Worm (Caenorhabditis elegans) whole organism, late embryonic: ENCODE results near the gene pelo-1.

ENCODE experiments used
- C08G9.2 ChIP-seq: sonication (generic microtip); optimal IDR thresholded peaks from 2 replicates; lab custom pipeline; 2016; ENCODE audit warnings: mild to moderate bottlenecking, missing genetic modification characterization, moderate library complexity, missing compliant biosample characterization
- F13H6.1 ChIP-seq: sonication (generic microtip); optimal IDR thresholded peaks from 2 replicates; lab custom pipeline; 2016; ENCODE audit warnings: missing genetic modification characterization, missing compliant biosample characterization
- T23F11.4 ChIP-seq: fragments of 200-800 bp; sonication (Bioruptor generic); optimal IDR thresholded peaks from 2 replicates; lab custom pipeline; 2018; ENCODE audit warnings: mild to moderate bottlenecking, missing genetic modification characterization, missing compliant biosample characterization
- ama-1 ChIP-seq: fragments of 150-350 bp; optimal IDR thresholded peaks from 2 replicates; lab custom pipeline; 2014
- ceh-18 ChIP-seq: sonication (generic microtip); optimal IDR thresholded peaks from 2 replicates; lab custom pipeline; 2016; ENCODE audit warnings: missing genetic modification characterization, missing compliant biosample characterization
- ceh-24 ChIP-seq: sonication (generic microtip); optimal IDR thresholded peaks from 2 replicates; lab custom pipeline; 2016; ENCODE audit warnings: mild to moderate bottlenecking, missing genetic modification characterization, missing compliant biosample characterization
- ceh-34 ChIP-seq: sonication (generic microtip); optimal IDR thresholded peaks from 2 replicates; lab custom pipeline; 2016; ENCODE audit warnings: mild to moderate bottlenecking, missing genetic modification characterization, missing compliant biosample characterization
- ceh-45 ChIP-seq: fragments of 200-800 bp; sonication (Bioruptor generic); IDR thresholded peaks from 2 replicates; pipeline ENCODE4 v1.3.6; 2022; ENCODE audit warnings: missing genetic modification reagents, missing genetic modification characterization, missing compliant biosample characterization
- ceh-6 ChIP-seq: fragments of 200-800 bp; sonication (Bioruptor generic); optimal IDR thresholded peaks from 2 replicates; lab custom pipeline; 2018; ENCODE audit warnings: mild to moderate bottlenecking, missing genetic modification characterization, missing compliant biosample characterization
- ceh-9 ChIP-seq: sonication (generic microtip); optimal IDR thresholded peaks from 2 replicates; lab custom pipeline; 2016; ENCODE audit warnings: mild to moderate bottlenecking, missing genetic modification characterization, inconsistent platforms, missing compliant biosample characterization
- che-1 ChIP-seq: sonication (generic microtip); optimal IDR thresholded peaks from 2 replicates; lab custom pipeline; 2016; ENCODE audit warnings: mild to moderate bottlenecking, missing genetic modification characterization, missing compliant biosample characterization
- dmd-4 ChIP-seq: sonication (generic microtip); optimal IDR thresholded peaks from 2 replicates; lab custom pipeline; 2016; ENCODE audit warnings: borderline replicate concordance, missing genetic modification characterization, missing compliant biosample characterization
- dve-1 ChIP-seq: sonication (generic microtip); optimal IDR thresholded peaks from 2 replicates; lab custom pipeline; 2017; ENCODE audit warnings: antibody characterized with exemption, mild to moderate bottlenecking, missing genetic modification characterization, missing compliant biosample characterization
- elt-2 ChIP-seq: sonication (generic microtip); optimal IDR thresholded peaks from 2 replicates; lab custom pipeline; 2016; ENCODE audit warnings: missing genetic modification reagents, missing genetic modification characterization, missing compliant biosample characterization
- ets-4 ChIP-seq: sonication (generic microtip); optimal IDR thresholded peaks from 2 replicates; lab custom pipeline; 2016; ENCODE audit warnings: missing genetic modification characterization, missing compliant biosample characterization
- fkh-10 ChIP-seq: fragments of 150-350 bp; optimal IDR thresholded peaks from 2 replicates; lab custom pipeline; 2014; ENCODE audit warnings: missing biosample characterization, missing genetic modification reagents, missing genetic modification characterization
- fkh-6 ChIP-seq: sonication (generic microtip); optimal IDR thresholded peaks from 2 replicates; lab custom pipeline; 2016; ENCODE audit warnings: missing genetic modification characterization, missing compliant biosample characterization
- hlh-13 ChIP-seq: fragments of 200-800 bp; sonication (Bioruptor generic); optimal IDR thresholded peaks from 2 replicates; lab custom pipeline; 2018; ENCODE audit warnings: mild to moderate bottlenecking, missing genetic modification characterization, missing compliant biosample characterization
- hlh-15 ChIP-seq: sonication (generic microtip); optimal IDR thresholded peaks from 2 replicates; lab custom pipeline; 2016; ENCODE audit warnings: missing genetic modification characterization, missing compliant biosample characterization
- hlh-30 ChIP-seq: sonication (generic microtip); optimal IDR thresholded peaks from 2 replicates; lab custom pipeline; 2017; ENCODE audit warnings: antibody characterized with exemption, missing genetic modification characterization, missing compliant biosample characterization; ENCODE audit not compliant: insufficient read depth
- hlh-6 ChIP-seq: sonication (generic microtip); optimal IDR thresholded peaks from 2 replicates; lab custom pipeline; 2016; ENCODE audit warnings: missing genotype, missing genetic modification characterization, missing compliant biosample characterization
- hlh-8 ChIP-seq: sonication (generic microtip); optimal IDR thresholded peaks from 2 replicates; lab custom pipeline; 2016; ENCODE audit warnings: missing genotype, missing genetic modification characterization, missing compliant biosample characterization
- lim-6 ChIP-seq: sonication (generic microtip); optimal IDR thresholded peaks from 2 replicates; lab custom pipeline; 2016; ENCODE audit warnings: missing genetic modification characterization, missing compliant biosample characterization
- lin-11 ChIP-seq: fragments of 200-800 bp; sonication (Bioruptor generic); optimal IDR thresholded peaks from 2 replicates; lab custom pipeline; 2018; ENCODE audit warnings: mild to moderate bottlenecking, missing genetic modification characterization, missing compliant biosample characterization
- madf-2 ChIP-seq: sonication (generic microtip); optimal IDR thresholded peaks from 2 replicates; lab custom pipeline; 2017; ENCODE audit warnings: missing genetic modification characterization, missing compliant biosample characterization
- nfya-1 ChIP-seq: sonication (generic microtip); optimal IDR thresholded peaks from 2 replicates; lab custom pipeline; 2017; ENCODE audit warnings: missing genetic modification characterization, mild to moderate bottlenecking, missing compliant biosample characterization, antibody characterized with exemption, moderate library complexity
- odd-2 ChIP-seq: sonication (generic microtip); optimal IDR thresholded peaks from 2 replicates; lab custom pipeline; 2017; ENCODE audit warnings: antibody characterized with exemption, mild to moderate bottlenecking, missing genetic modification characterization, missing compliant biosample characterization
- pat-9 ChIP-seq: fragments of 200-800 bp; sonication (Bioruptor generic); optimal IDR thresholded peaks from 2 replicates; lab custom pipeline; 2018; ENCODE audit warnings: mild to moderate bottlenecking, missing genetic modification characterization, moderate library complexity, missing compliant biosample characterization
- pha-2 ChIP-seq: sonication (generic microtip); optimal IDR thresholded peaks from 2 replicates; lab custom pipeline; 2017; ENCODE audit warnings: mild to moderate bottlenecking, missing genetic modification characterization, missing compliant biosample characterization
- pros-1 ChIP-seq: fragments of 150-350 bp; optimal IDR thresholded peaks from 2 replicates; lab custom pipeline; 2014; ENCODE audit warnings: missing biosample characterization, missing genetic modification reagents, missing genetic modification characterization
- ref-2 ChIP-seq: sonication (generic microtip); optimal IDR thresholded peaks from 2 replicates; lab custom pipeline; 2016; ENCODE audit warnings: missing genetic modification characterization, missing compliant biosample characterization
- rnt-1 ChIP-seq: sonication (generic microtip); optimal IDR thresholded peaks from 2 replicates; lab custom pipeline; 2016; ENCODE audit warnings: missing genetic modification characterization, missing compliant biosample characterization
- syd-9 ChIP-seq: sonication (generic microtip); optimal IDR thresholded peaks from 2 replicates; lab custom pipeline; 2016; ENCODE audit warnings: mild to moderate bottlenecking, missing genetic modification characterization, moderate library complexity, missing compliant biosample characterization
- tbx-2 ChIP-seq: sonication (generic microtip); optimal IDR thresholded peaks from 2 replicates; lab custom pipeline; 2016; ENCODE audit warnings: missing genetic modification characterization, missing compliant biosample characterization
- unc-42 ChIP-seq: sonication (generic microtip); optimal IDR thresholded peaks from 2 replicates; lab custom pipeline; 2016; ENCODE audit warnings: missing genotype, missing genetic modification characterization, missing compliant biosample characterization
- zip-5 ChIP-seq: sonication (generic microtip); optimal IDR thresholded peaks from 2 replicates; lab custom pipeline; 2016; ENCODE audit warnings: missing genetic modification characterization, missing compliant biosample characterization

The pelo-1 gene

ce11 chrIII:4236178-4236577 lies 32.2 kb upstream of the pelo-1 start:
- TF ChIP-seq lin-11 (tag; lab: Kevin White, UChicago) = no peak
- no peak for TF ChIP-seq ceh-18
- TF ChIP-seq T23F11.4 (GFP tag; lab: Kevin White, UChicago) = no peak
- TF ChIP-seq odd-2 (tag; lab: Kevin White, UChicago) = no peak
- no peak for TF ChIP-seq hlh-6
- no peak for TF ChIP-seq hlh-13
- TF ChIP-seq pat-9 (tag; lab: Kevin White, UChicago) = no peak
- peak; percentile 24 for TF ChIP-seq tbx-2

DNA sequence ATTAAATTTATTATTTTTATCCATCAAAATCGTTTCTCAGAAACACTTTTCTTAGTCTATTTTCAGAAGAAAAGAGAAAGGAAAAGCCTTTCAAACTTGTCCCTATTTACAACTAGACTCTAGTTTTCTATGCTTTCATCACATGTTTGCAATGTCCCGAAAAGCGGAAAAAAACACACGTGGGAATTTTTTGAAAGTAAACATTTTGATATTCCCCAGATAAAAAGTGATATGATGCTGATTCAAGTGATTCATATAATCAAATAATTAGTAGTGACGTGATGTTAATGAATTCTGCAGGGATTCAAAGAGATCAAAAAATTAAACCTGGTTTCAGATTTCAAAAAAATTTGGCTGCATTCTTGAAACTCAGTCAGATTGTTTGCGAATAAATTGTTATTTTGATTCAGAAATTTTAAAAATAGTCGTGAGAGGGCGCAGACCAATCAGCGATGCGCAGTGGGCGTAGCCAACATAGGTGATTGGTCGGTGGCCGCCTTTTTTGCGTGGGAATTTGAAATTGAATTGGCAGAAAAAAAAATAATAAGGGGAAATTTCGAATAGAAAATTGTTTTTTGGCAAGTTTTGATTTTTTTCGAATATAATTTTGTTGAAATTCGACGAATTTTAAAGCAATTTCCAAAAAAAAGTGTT lies 30.7 kb upstream of the pelo-1 start:
- TF ChIP-seq rnt-1 (tag; lab: Kevin White, UChicago) (no peak), nfya-1 (tag; lab: Kevin White, UChicago) (peak; percentile 88), ceh-45 (GFP tag; lab: Robert Waterston, UW) (no peak), pros-1 (tag; lab: Kevin White, UChicago) (no peak)

DNA sequence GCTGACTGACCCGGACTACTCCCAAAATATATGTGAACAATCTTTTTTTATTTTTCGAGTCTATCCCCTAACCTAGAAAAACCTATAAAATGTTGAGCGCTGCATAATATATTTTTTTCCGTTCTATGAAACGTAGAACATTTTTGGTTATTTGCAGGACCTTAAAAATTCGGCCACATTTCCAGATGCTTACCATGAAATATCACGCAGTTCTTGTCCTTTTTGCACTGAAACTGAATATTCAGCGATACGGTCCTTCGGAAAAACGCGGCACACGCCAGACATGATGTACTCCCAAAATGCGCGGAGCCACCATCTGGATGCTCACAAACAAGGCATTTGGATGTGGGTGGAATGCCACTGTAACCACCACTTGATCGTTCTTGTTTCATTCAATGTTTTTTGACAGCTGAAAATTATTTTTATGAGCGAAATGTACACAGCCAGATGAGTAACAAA lies 28.8 kb upstream of the pelo-1 start, which contains the start of gene nhr-20:
Gene nhr-20, minus strand, starts transcription at position 409 of the 459 bp plus-strand sequence.
- TF ChIP-seq ets-4 (no peak), pha-2 (tag; lab: Kevin White, UChicago) (no peak), madf-2 (tag; lab: Kevin White, UChicago) (no peak), zip-5 (tag; lab: Kevin White, UChicago) (no peak), dmd-4 (tag; lab: Kevin White, UChicago) (no peak), F13H6.1 (no peak), ceh-9 (tag; lab: Kevin White, UChicago) (no peak), lim-6 (no peak), fkh-6 (tag; lab: Kevin White, UChicago) (no peak), ceh-6 (GFP tag; lab: Kevin White, UChicago) (no peak), ama-1 (no peak), dve-1 (tag; lab: Kevin White, UChicago) (no peak)

- no peak for TF ChIP-seq ceh-24 (tag; lab: Kevin White, UChicago)
- TF ChIP-seq syd-9 = no peak
Observed at ce11 chrIII:4231372-4231771, 27.4 kb upstream of the pelo-1 start.

DNA sequence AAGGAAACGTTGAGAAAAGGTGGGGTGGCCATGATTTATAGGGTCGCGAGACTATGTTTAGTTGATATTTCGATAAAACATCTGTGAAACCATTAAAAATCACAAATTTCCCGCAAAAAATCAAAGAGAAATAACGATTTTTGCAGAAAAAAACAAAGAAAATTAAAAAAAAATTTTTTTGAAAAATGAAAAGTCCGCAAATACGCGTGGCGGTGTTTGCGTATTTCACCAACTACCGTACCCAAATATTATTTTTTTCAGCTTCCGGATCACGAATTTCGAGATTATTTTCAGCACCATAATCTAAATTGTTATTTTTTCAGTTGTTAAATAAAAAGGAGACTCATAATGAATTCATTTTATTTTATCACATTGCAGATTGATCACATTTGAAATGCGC lies 26.1 kb upstream of the pelo-1 start:
- TF ChIP-seq fkh-6 (tag; lab: Kevin White, UChicago) = no peak
- TF ChIP-seq zip-5 (tag; lab: Kevin White, UChicago) = no peak
- TF ChIP-seq rnt-1 (tag; lab: Kevin White, UChicago) = no peak
- TF ChIP-seq hlh-15 (tag; lab: Kevin White, UChicago) = no peak
- TF ChIP-seq ceh-34 (tag; lab: Kevin White, UChicago) = no peak
- TF ChIP-seq C08G9.2 (tag; lab: Kevin White, UChicago) = no peak
- no peak for TF ChIP-seq ceh-24 (tag; lab: Kevin White, UChicago)
- TF ChIP-seq ref-2 (tag; lab: Kevin White, UChicago) = no peak
- TF ChIP-seq unc-42 (tag; lab: Kevin White, UChicago) = no peak

DNA sequence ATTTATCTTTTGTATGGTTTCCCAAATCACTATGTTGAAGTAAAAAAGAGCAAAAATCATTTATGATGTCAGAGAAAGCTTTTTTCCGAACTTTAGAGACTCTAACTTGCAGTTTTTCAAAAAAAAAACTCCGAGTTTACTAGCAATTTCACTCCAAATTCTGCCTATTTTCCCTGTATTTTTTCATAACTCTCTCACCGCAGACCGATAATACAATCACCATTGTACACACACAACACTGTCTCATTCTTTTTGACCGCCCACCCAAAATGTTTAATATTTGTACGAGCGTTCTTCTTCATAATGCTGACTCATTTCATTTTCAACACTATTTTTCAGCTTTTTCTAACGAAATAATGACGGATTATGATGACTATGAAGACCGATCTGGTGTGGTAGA lies 24.8 kb upstream of the pelo-1 start, which contains the start of gene F43C1.5:
Gene F43C1.5, plus strand, starts transcription at position 301 of the 400 bp plus-strand sequence.
- TF ChIP-seq fkh-6 (tag; lab: Kevin White, UChicago) (no peak), hlh-8 (no peak), madf-2 (tag; lab: Kevin White, UChicago) (no peak), fkh-10 (GFP tag; lab: Kevin White, UChicago) (no peak), elt-2 (no peak), che-1 (tag; lab: Kevin White, UChicago) (no peak), ceh-45 (GFP tag; lab: Robert Waterston, UW) (no peak), ceh-24 (tag; lab: Kevin White, UChicago) (no peak), hlh-30 (tag; lab: Kevin White, UChicago) (no peak), hlh-15 (tag; lab: Kevin White, UChicago) (no peak)
